Worm (Caenorhabditis elegans) whole organism, midembryonic: ENCODE data around the gene spin-3.

Experiments used
- T22C8.4 ChIP-seq: fragments of 200-800 bp; sonication (Bioruptor generic); IDR thresholded peaks from 2 replicates; pipeline ENCODE4 v1.3.6; 2022; ENCODE audit warnings: missing genetic modification characterization, missing compliant biosample characterization
- cog-1 ChIP-seq: sonication (generic microtip); optimal IDR thresholded peaks from 2 replicates; lab custom pipeline; 2016; ENCODE audit warnings: missing genetic modification characterization, missing compliant biosample characterization
- flt-1 ChIP-seq: fragments of 200-800 bp; sonication (Bioruptor generic); IDR thresholded peaks from 2 replicates; pipeline ENCODE4 v1.3.6; 2022; ENCODE audit warnings: missing genetic modification characterization, missing compliant biosample characterization
- klf-2 ChIP-seq: fragments of 200-800 bp; sonication (Bioruptor generic); conservative IDR thresholded peaks from 2 replicates; pipeline ENCODE4 v1.3.6; 2022; ENCODE audit warnings: missing genetic modification reagents, missing genetic modification characterization, missing compliant biosample characterization
- med-1 ChIP-seq: sonication (generic microtip); optimal IDR thresholded peaks from 2 replicates; lab custom pipeline; 2017; ENCODE audit warnings: missing genetic modification characterization, mild to moderate bottlenecking, missing compliant biosample characterization, antibody characterized with exemption, missing genetic modification reagents; ENCODE audit not compliant: insufficient read depth
- ref-1 ChIP-seq: fragments of 200-800 bp; sonication (Bioruptor generic); conservative IDR thresholded peaks from 2 replicates; pipeline ENCODE4 v1.3.6; 2022; ENCODE audit warnings: missing genetic modification reagents, missing genetic modification characterization, missing compliant biosample characterization
- tab-1 ChIP-seq: fragments of 200-800 bp; sonication (Bioruptor generic); IDR thresholded peaks from 2 replicates; pipeline ENCODE4 v1.3.6; 2022; ENCODE audit warnings: missing genetic modification characterization, missing compliant biosample characterization
- ztf-23 ChIP-seq: fragments of 200-800 bp; sonication (Bioruptor generic); IDR thresholded peaks from 2 replicates; pipeline ENCODE4 v1.3.6; 2022; ENCODE audit warnings: missing genetic modification reagents, missing genetic modification characterization, missing compliant biosample characterization
- ztf-29 ChIP-seq: fragments of 200-800 bp; sonication (Bioruptor generic); IDR thresholded peaks from 2 replicates; pipeline ENCODE4 v1.3.6; 2022; ENCODE audit warnings: missing genetic modification reagents, missing genetic modification characterization, missing compliant biosample characterization

spin-3 gene

DNA sequence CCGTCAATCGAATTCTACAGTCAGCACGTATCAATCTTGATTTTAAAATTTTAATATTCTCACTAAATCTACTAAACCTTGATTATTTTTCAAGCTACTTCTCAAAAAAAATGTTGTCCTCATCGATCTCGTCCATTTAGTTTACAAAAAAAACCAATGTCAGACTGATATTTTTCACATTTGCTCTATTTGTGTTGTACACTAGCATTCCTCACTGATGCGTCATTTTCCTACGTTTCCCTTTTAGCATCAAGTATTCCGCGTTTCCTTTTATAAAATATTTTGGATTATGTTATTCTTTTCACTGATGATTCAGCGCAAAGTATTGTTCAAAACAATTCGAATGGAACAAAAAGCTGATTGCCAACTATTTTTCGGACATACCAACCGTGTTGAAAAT, 9.4 kb downstream of the spin-3 start, which contains the start of gene ttr-34:
ttr-34 (plus strand) TSS at position 301 of the 400 bp plus-strand sequence.
- no peak for TF ChIP-seq ref-1 (GFP tag; lab: Robert Waterston, UW)
- TF ChIP-seq med-1, result no peak
- no peak for TF ChIP-seq T22C8.4 (GFP tag; lab: Robert Waterston, UW)
- no peak for TF ChIP-seq ztf-29
- no peak for TF ChIP-seq flt-1 (GFP tag; lab: Robert Waterston, UW)
- TF ChIP-seq tab-1 (GFP tag; lab: Robert Waterston, UW), result no peak
- TF ChIP-seq cog-1 (tag; lab: Kevin White, UChicago), result no peak
- TF ChIP-seq ztf-23, result no peak
- TF ChIP-seq klf-2 (GFP tag; lab: Robert Waterston, UW), result no peak

DNA sequence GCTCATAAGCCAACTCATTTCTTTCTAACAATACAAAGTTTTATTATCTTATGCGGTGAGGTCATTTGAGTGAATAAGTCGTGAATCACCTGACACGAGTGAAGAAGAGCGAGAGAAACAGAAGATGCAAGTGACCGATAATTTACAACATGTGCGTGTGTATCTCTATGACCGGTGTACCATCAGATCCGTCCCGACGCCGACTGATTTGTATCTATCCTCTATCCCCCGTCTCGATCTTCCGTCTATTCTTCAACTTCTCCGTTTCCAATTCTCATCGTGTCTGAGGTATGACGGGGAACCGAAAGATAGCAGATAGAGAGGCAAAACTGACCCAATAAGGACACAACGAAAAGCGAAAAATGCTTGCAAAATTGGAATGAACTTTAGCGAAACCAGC, 11.4 kb downstream of the spin-3 start, which contains the start of gene F09A5.3:
F09A5.3 (plus strand) TSS at position 162 of the 400 bp plus-strand sequence.
- TF ChIP-seq flt-1 (GFP tag; lab: Robert Waterston, UW), result no peak; the same call in 1 of the 2 replicates
- peak; percentile 8 for TF ChIP-seq cog-1 (tag; lab: Kevin White, UChicago)
- no peak for TF ChIP-seq klf-2 (GFP tag; lab: Robert Waterston, UW)

- no peak for TF ChIP-seq ref-1 (GFP tag; lab: Robert Waterston, UW)
- TF ChIP-seq tab-1 (GFP tag; lab: Robert Waterston, UW), result peak; percentile 54; the same call in 1 of the 2 replicates
- peak; percentile 51 for TF ChIP-seq cog-1 (tag; lab: Kevin White, UChicago)
- TF ChIP-seq ztf-29, result no peak
These were observed 13.2 kb downstream of the spin-3 start for ce11 chrX:13143236-13143635.

ce11 chrX:13143762-13144732, 14.0 kb downstream of the spin-3 start:
- TF ChIP-seq med-1 (peak; percentile 6), ztf-29 (peak; percentile 51; the same call in 1 of the 2 replicates), flt-1 (GFP tag; lab: Robert Waterston, UW) (no peak; the same call in none of the 2 replicates), tab-1 (GFP tag; lab: Robert Waterston, UW) (0 out of 2 replicates have a peak, but pooled peaks have one; percentile 53), klf-2 (GFP tag; lab: Robert Waterston, UW) (no peak), ztf-23 (peak; percentile 68), ref-1 (GFP tag; lab: Robert Waterston, UW) (no peak), cog-1 (tag; lab: Kevin White, UChicago) (peak; percentile 5), T22C8.4 (GFP tag; lab: Robert Waterston, UW) (0 out of 2 replicates have a peak, but pooled peaks have one; percentile 21)

DNA sequence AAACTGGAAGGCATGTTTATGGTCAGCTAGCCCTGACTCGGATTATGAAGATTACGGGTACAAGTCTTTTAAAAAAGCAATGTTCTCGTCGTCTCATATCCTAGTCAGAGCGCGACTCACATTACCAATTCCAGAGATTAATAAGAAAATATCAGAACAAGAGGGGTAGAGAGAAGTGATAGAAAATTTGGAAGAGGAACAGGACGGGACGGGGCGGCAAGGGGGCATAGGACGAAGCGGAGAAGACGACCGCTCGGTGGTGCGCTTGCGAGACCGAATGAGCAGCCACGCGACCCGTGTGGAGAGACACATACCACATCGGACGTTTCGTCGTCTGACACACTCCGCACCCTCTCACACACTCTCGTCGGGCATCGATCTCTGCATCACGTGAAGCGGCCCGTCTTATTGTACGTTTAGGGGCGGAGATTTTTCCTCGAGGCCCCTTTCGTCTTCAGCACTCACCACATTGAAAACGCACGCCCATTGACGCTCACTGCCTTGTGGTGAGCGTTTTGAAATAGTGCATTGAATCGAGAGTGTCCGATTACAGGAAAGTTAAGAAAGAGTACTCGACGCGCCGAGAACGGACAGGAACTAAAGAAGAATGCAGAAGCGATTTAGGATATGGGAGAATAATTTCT, 15.0 kb downstream of the spin-3 start:
- TF ChIP-seq cog-1 (tag; lab: Kevin White, UChicago) (peak; percentile 87), ztf-29 (peak; percentile 35; the same call in 1 of the 2 replicates), T22C8.4 (GFP tag; lab: Robert Waterston, UW) (peak; percentile 73), med-1 (no peak), ztf-23 (no peak; the same call in 1 of the 2 replicates), ref-1 (GFP tag; lab: Robert Waterston, UW) (0 out of 2 replicates have a peak, but pooled peaks have one; percentile 9), tab-1 (GFP tag; lab: Robert Waterston, UW) (peak; percentile 79), flt-1 (GFP tag; lab: Robert Waterston, UW) (peak; percentile 84), klf-2 (GFP tag; lab: Robert Waterston, UW) (no peak)

DNA sequence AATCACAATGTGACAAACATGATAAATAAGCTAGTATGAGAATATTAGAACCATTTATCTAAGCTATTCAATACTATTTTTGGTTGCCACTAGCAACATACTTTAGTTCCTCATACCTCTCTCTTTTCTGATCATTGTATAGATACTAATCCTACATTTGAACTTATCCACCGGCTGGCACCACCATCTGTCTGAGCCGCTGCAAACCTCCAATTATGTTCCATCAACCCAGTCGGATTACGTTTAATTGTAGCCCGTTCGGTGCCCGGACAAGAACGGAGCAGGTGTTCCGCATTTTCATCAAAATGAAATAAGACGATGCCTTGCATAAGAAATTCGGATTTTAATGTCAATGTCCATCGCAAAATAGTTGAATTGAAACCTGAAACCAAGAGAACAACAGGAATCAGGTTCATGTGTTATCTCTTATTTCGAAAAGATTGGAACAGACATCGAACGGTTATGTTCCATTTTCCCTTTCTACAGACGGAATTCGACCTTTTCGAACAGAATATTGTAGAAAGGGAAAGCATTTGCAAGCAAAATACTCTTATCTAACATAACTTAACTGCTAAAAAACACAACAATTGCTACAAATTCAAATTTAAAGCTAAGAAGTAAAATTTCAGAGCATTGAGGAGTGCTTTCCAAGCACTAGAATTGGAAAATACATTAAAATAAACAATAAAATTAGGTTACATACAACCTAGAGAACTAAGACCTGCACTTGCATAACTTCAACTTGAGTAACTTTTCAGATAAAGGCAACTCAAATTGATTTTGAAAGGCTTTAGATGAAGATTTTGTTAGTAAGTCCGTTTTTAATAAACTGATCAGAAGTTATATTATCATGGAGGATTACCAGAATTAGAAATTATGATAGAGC, 16.2 kb downstream of the spin-3 start:
- TF ChIP-seq med-1 (no peak), flt-1 (GFP tag; lab: Robert Waterston, UW) (peak; percentile 49; the same call in 1 of the 2 replicates), tab-1 (GFP tag; lab: Robert Waterston, UW) (no peak), T22C8.4 (GFP tag; lab: Robert Waterston, UW) (no peak), cog-1 (tag; lab: Kevin White, UChicago) (peak; percentile 13), klf-2 (GFP tag; lab: Robert Waterston, UW) (no peak)

- TF ChIP-seq tab-1 (GFP tag; lab: Robert Waterston, UW) (no peak), ztf-29 (no peak), ztf-23 (no peak), flt-1 (GFP tag; lab: Robert Waterston, UW) (no peak), klf-2 (GFP tag; lab: Robert Waterston, UW) (no peak), med-1 (no peak), ref-1 (GFP tag; lab: Robert Waterston, UW) (no peak), cog-1 (tag; lab: Kevin White, UChicago) (no peak), T22C8.4 (GFP tag; lab: Robert Waterston, UW) (no peak)
These were observed 17.1 kb downstream of the spin-3 start for ce11 chrX:13147105-13147504.

- TF ChIP-seq ref-1 (GFP tag; lab: Robert Waterston, UW) (no peak), cog-1 (tag; lab: Kevin White, UChicago) (no peak), med-1 (no peak), ztf-29 (no peak), T22C8.4 (GFP tag; lab: Robert Waterston, UW) (no peak), tab-1 (GFP tag; lab: Robert Waterston, UW) (no peak), klf-2 (GFP tag; lab: Robert Waterston, UW) (no peak), ztf-23 (no peak), flt-1 (GFP tag; lab: Robert Waterston, UW) (no peak)
These were observed 24.5 kb downstream of the spin-3 start for ce11 chrX:13154514-13154913.
